Worm (Caenorhabditis elegans) whole organism, L2 larva: ENCODE measurements around the gene eral-1.

Experiments used
- C34F6.9 ChIP-seq: fragments of 150-350 bp; optimal IDR thresholded peaks from 2 replicates; lab custom pipeline; 2014; ENCODE audit warnings: missing biosample characterization, missing genetic modification characterization
- F13H6.1 ChIP-seq: sonication (generic microtip); optimal IDR thresholded peaks from 2 replicates; lab custom pipeline; 2016; ENCODE audit warnings: missing genetic modification characterization, missing compliant biosample characterization
- ZK546.5 ChIP-seq: sonication (generic microtip); optimal IDR thresholded peaks from 2 replicates; lab custom pipeline; 2017; ENCODE audit warnings: missing biosample characterization, missing genetic modification characterization
- alr-1 ChIP-seq: fragments of 150-350 bp; optimal IDR thresholded peaks from 2 replicates; lab custom pipeline; 2014; ENCODE audit warnings: missing biosample characterization, missing genetic modification characterization
- blmp-1 ChIP-seq: sonication (generic microtip); optimal IDR thresholded peaks from 2 replicates; lab custom pipeline; 2017; ENCODE audit warnings: missing genetic modification characterization, mild to moderate bottlenecking, missing compliant biosample characterization, antibody characterized with exemption, moderate library complexity; ENCODE audit not compliant: insufficient read depth
- ceh-16 ChIP-seq: fragments of 150-350 bp; optimal IDR thresholded peaks from 2 replicates; lab custom pipeline; 2014; ENCODE audit warnings: missing biosample characterization, missing genetic modification characterization
- crh-2 ChIP-seq: sonication (generic microtip); optimal IDR thresholded peaks from 2 replicates; lab custom pipeline; 2017; ENCODE audit warnings: missing biosample characterization, missing genetic modification characterization
- dmd-4 ChIP-seq: sonication (generic microtip); optimal IDR thresholded peaks from 2 replicates; lab custom pipeline; 2017; ENCODE audit warnings: missing biosample characterization, missing genetic modification characterization
- egl-27 ChIP-seq: sonication (generic microtip); optimal IDR thresholded peaks from 3 replicates; lab custom pipeline; 2017; ENCODE audit warnings: missing biosample characterization, missing genetic modification reagents, missing genetic modification characterization
- elt-1 ChIP-seq: fragments of 150-350 bp; optimal IDR thresholded peaks from 2 replicates; lab custom pipeline; 2014; ENCODE audit warnings: missing biosample characterization, missing genetic modification characterization
- fos-1 ChIP-seq: fragments of 150-350 bp; optimal IDR thresholded peaks from 2 replicates; lab custom pipeline; 2014; ENCODE audit warnings: missing biosample characterization, missing genetic modification characterization
- gmeb-1 ChIP-seq: fragments of 150-350 bp; optimal IDR thresholded peaks from 2 replicates; lab custom pipeline; 2014; ENCODE audit warnings: missing biosample characterization, missing genetic modification characterization
- lin-13 ChIP-seq: fragments of 150-350 bp; optimal IDR thresholded peaks from 2 replicates; lab custom pipeline; 2014; ENCODE audit warnings: missing biosample characterization, missing genetic modification reagents, missing genetic modification characterization
- lin-39 ChIP-seq: fragments of 150-350 bp; optimal IDR thresholded peaks from 2 replicates; lab custom pipeline; 2014; ENCODE audit warnings: missing biosample characterization, missing genetic modification reagents, missing genetic modification characterization
- lsy-2 ChIP-seq, 2 experiments: fragments of 150-350 bp in 1 of 2; sonication (generic microtip) in 1 of 2; optimal IDR thresholded peaks; 2 replicates each; lab custom pipeline; 2014 to 2017; ENCODE audit warnings: missing biosample characterization in 2 of 2, missing genetic modification characterization in 2 of 2
- mab-5 ChIP-seq: fragments of 150-350 bp; optimal IDR thresholded peaks from 2 replicates; lab custom pipeline; 2014; ENCODE audit warnings: missing biosample characterization, missing genetic modification characterization
- mbf-1 ChIP-seq: sonication (generic microtip); optimal IDR thresholded peaks from 2 replicates; lab custom pipeline; 2017; ENCODE audit warnings: missing biosample characterization, missing genetic modification characterization
- nhr-23 ChIP-seq: fragments of 150-350 bp; optimal IDR thresholded peaks from 2 replicates; lab custom pipeline; 2014; ENCODE audit warnings: missing biosample characterization, missing genetic modification reagents, missing genetic modification characterization
- nhr-237 ChIP-seq: fragments of 150-350 bp; optimal IDR thresholded peaks from 2 replicates; lab custom pipeline; 2014; ENCODE audit warnings: missing biosample characterization, missing genetic modification characterization
- nhr-25 ChIP-seq: fragments of 150-350 bp; sonication (generic microtip); optimal IDR thresholded peaks from 3 replicates; lab custom pipeline; 2014; ENCODE audit warnings: missing biosample characterization, missing genetic modification characterization
- peb-1 ChIP-seq: fragments of 150-350 bp; optimal IDR thresholded peaks from 2 replicates; lab custom pipeline; 2014; ENCODE audit warnings: missing biosample characterization, missing genetic modification characterization
- sem-4 ChIP-seq: fragments of 150-350 bp; optimal IDR thresholded peaks from 2 replicates; lab custom pipeline; 2014; ENCODE audit warnings: missing biosample characterization, missing genetic modification reagents, missing genetic modification characterization
- sma-3 ChIP-seq: sonication (generic microtip); optimal IDR thresholded peaks from 2 replicates; lab custom pipeline; 2016; ENCODE audit warnings: missing genetic modification reagents, missing genetic modification characterization, missing compliant biosample characterization
- sma-9 ChIP-seq, 2 experiments: fragments of 150-350 bp in 1 of 2; sonication (generic microtip) in 1 of 2; optimal IDR thresholded peaks; 2 replicates each; lab custom pipeline; 2014 to 2016; ENCODE audit warnings: missing genetic modification characterization in 2 of 2, mild to moderate bottlenecking in 1 of 2, missing biosample characterization in 1 of 2, missing compliant biosample characterization in 1 of 2, missing genetic modification reagents in 1 of 2, moderate library complexity in 1 of 2
- snpc-4 ChIP-seq: fragments of 150-350 bp; optimal IDR thresholded peaks from 2 replicates; lab custom pipeline; 2014; ENCODE audit warnings: missing biosample characterization, missing genetic modification characterization
- unc-39 ChIP-seq: fragments of 150-350 bp; optimal IDR thresholded peaks from 2 replicates; lab custom pipeline; 2014; ENCODE audit warnings: missing biosample characterization, missing genetic modification characterization
- unc-55 ChIP-seq: fragments of 150-350 bp; sonication (generic microtip); optimal IDR thresholded peaks from 3 replicates; lab custom pipeline; 2014; ENCODE audit warnings: missing biosample characterization, missing genetic modification reagents, missing genetic modification characterization
- unc-62 ChIP-seq: fragments of 150-350 bp; optimal IDR thresholded peaks from 2 replicates; lab custom pipeline; 2014; ENCODE audit warnings: missing biosample characterization, missing genetic modification reagents, missing genetic modification characterization
- zag-1 ChIP-seq: fragments of 150-350 bp; optimal IDR thresholded peaks from 2 replicates; lab custom pipeline; 2014; ENCODE audit warnings: missing biosample characterization, missing genetic modification characterization
- ztf-1 ChIP-seq: fragments of 200-800 bp; sonication (Bioruptor generic); conservative IDR thresholded peaks from 2 replicates; pipeline ENCODE4 v1.3.6; 2022; ENCODE audit warnings: missing genetic modification characterization, missing compliant biosample characterization

The eral-1 gene

DNA sequence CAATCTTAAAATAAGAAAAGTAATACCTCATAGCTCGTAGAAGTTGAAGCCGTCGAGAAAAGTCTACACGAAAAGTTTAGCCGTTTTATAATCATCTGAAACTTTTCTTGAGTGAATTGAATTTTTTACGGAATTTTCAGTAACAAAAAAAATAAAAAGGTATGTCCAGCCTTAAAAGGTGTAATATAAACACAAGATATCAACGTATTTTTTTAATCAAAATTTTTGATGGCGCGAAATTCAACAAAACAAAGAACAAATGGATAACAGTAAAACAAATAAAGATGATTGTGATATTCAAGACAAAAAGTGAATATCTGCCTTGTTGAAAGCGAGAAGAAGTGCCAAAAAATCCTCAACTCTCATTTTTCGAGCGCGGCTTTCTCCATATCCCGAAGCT is at the start of gene eral-1:
Gene eral-1, minus strand, starts transcription at position 101 of the 400 bp plus-strand sequence.
- no peak for TF ChIP-seq mbf-1 (tag; lab: Kevin White, UChicago)
- TF ChIP-seq peb-1 (tag; lab: Kevin White, UChicago): no peak
- no peak for TF ChIP-seq zag-1
- no peak for TF ChIP-seq lin-39
- TF ChIP-seq elt-1 (tag; lab: Kevin White, UChicago): no peak
- no peak for TF ChIP-seq ZK546.5 (tag; lab: Kevin White, UChicago)

DNA sequence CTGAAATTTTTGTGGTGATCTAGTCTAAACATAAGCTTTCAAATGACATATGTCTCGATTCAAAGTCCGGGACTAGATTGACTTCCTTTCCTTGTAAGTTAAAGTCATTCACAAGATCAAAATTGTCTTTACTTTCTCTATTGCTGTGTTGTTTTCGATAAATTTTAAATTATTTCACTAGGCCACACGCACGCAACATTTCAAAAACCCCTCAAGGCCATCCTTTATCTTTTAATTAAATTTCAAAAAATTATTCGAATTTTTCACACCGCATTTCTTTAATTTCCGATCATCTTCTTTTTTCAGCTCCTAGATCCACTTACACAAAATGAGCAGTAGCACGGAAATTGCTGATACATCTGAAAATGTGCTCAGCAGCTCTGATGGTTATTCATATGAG is 46.7 kb upstream of the eral-1 start, which contains the start of gene ZK1307.7:
Gene ZK1307.7, plus strand, starts transcription at position 301 of the 400 bp plus-strand sequence.
- TF ChIP-seq lsy-2 (tag; optimal IDR thresholded peaks at IDR 0.05; lab: Kevin White, UChicago) (no peak), sma-3 (no peak), nhr-237 (tag; lab: Kevin White, UChicago) (no peak), unc-39 (no peak)

DNA sequence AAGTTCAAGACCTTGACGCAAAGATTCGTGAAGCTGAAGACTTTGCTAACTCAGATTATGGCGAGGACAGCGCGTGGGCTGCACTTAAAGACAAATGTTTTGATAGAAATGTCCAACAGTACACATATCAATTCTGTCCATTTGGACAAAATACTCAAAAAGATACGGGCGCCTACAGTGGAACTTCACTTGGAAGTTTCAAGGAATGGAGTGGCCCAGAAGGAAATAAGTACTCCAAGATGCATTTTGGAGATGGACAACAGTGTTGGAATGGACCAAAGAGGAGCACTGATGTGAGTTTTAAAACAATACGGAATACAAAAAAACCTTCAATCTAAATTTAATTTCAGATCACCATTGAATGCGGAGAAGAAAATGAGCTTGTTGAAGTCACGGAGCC is 36.4 kb upstream of the eral-1 start:
- no peak for TF ChIP-seq egl-27 (tag; lab: Kevin White, UChicago)
- TF ChIP-seq unc-62 (GFP tag; lab: Kevin White, UChicago): no peak
- TF ChIP-seq ztf-1 (GFP tag; lab: Robert Waterston, UW): no peak
- TF ChIP-seq ZK546.5 (tag; lab: Kevin White, UChicago): no peak
- no peak for TF ChIP-seq elt-1 (tag; lab: Kevin White, UChicago)
- no peak for TF ChIP-seq dmd-4 (tag; lab: Kevin White, UChicago)
- TF ChIP-seq alr-1 (tag; lab: Kevin White, UChicago): no peak
- no peak for TF ChIP-seq sem-4 (tag; lab: Kevin White, UChicago)
- TF ChIP-seq lsy-2 (tag; optimal IDR thresholded peaks at IDR 0.05; lab: Kevin White, UChicago): no peak
- TF ChIP-seq fos-1: no peak
- TF ChIP-seq nhr-23 (tag; lab: Kevin White, UChicago): no peak
- TF ChIP-seq ceh-16 (tag; lab: Kevin White, UChicago): no peak

DNA sequence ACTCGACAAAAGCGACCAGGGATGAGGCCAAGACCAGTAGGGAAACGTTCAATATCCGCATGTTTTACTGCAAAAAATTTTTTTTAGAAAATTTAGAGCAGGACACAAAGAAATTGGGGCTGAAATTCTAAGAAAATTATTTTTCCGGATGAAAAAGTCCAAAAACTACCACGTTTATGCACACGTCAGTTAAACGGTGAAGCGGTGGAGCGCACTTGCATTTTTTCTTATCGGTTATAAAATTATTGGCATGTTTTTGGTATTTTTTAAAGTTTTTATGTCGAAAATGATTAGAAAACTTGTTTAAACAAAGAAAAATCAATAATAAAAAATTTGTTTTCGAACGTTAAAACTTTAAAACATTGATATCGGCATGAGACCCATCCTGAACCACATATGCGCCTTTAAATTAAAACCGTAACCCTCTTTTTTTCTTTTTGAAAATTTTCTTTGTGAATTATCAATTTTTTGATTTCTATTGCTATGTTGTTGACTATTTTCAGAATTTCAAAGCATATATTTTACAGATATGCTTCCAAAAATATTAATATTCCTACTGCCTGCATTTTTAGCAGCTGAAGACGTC is 34.6 kb upstream of the eral-1 start, which contains the start of the genes dnj-20 and ZK1307.8:
Gene dnj-20, minus strand, starts transcription at position 67 of the 586 bp plus-strand sequence.
Gene ZK1307.8, plus strand, starts transcription at position 504 of the 586 bp plus-strand sequence.
- TF ChIP-seq sma-9 (GFP tag; optimal IDR thresholded peaks at IDR 0.05; lab: Kevin White, UChicago) (no peak), sma-9 (tag; optimal IDR thresholded peaks at IDR 0.05; lab: Kevin White, UChicago) (no peak), alr-1 (tag; lab: Kevin White, UChicago) (no peak), crh-2 (peak; percentile 79), fos-1 (peak; percentile 23), unc-55 (GFP tag; lab: Kevin White, UChicago) (peak; percentile 38), ztf-1 (GFP tag; lab: Robert Waterston, UW) (no peak), elt-1 (tag; lab: Kevin White, UChicago) (no peak), dmd-4 (tag; lab: Kevin White, UChicago) (no peak), unc-39 (no peak), sem-4 (tag; lab: Kevin White, UChicago) (no peak), lsy-2 (tag; optimal IDR thresholded peaks at IDR 0.05; lab: Kevin White, UChicago) (peak in 1 of 2 experiments; percentile 55), mab-5 (tag; lab: Kevin White, UChicago) (no peak), gmeb-1 (tag; lab: Kevin White, UChicago) (peak; percentile 15), C34F6.9 (tag; lab: Kevin White, UChicago) (peak; percentile 43), snpc-4 (tag; lab: Kevin White, UChicago) (no peak)

DNA sequence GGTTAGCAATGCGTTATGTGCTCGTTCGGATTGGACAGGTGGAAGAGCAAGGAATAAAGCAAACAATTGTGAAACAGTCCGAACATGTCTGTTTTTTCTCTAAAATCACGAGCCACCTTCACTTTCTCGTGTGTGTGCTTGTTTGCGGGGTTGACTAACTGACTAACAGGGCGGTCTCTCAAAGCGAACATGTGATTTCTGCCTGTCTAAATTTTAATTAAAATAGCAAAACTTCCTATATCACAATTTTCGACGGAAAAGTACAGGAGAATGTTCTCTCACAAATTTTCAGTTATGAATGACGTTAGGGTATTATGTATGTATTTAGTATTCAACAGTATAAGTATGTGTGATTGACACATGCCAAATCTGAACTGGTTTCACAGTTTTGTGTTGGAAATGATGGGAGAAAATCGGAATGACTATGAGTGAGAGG is 32.4 kb upstream of the eral-1 start:
- TF ChIP-seq gmeb-1 (tag; lab: Kevin White, UChicago) (no peak), C34F6.9 (tag; lab: Kevin White, UChicago) (peak; percentile 21), alr-1 (tag; lab: Kevin White, UChicago) (no peak), nhr-25 (tag; lab: Kevin White, UChicago) (no peak), crh-2 (peak; percentile 40), fos-1 (no peak), egl-27 (tag; lab: Kevin White, UChicago) (no peak), F13H6.1 (tag; lab: Kevin White, UChicago) (peak; percentile 43), lin-39 (no peak), unc-39 (no peak), blmp-1 (tag; lab: Kevin White, UChicago) (peak; percentile 13), lin-13 (no peak), ceh-16 (tag; lab: Kevin White, UChicago) (no peak), sma-9 (GFP tag; optimal IDR thresholded peaks at IDR 0.05; lab: Kevin White, UChicago) (peak; percentile 9), sma-9 (tag; optimal IDR thresholded peaks at IDR 0.05; lab: Kevin White, UChicago) (no peak)
